Fruit fly (Drosophila melanogaster): Measurements from ENCODE around the gene CG11583.

CG11583 gene

dm6 chr3L:4269920-4270319, 12.7 kb downstream of the CG11583 start (continued):
- TF ChIP-seq Hr78 (GFP tag; optimal IDR thresholded peaks at IDR 0.05), result peak in 1 of 2 experiments; percentile 45
- TF ChIP-seq lov (optimal IDR thresholded peaks at IDR 0.05), result no peak
- TF ChIP-seq lov (GFP tag; IDR thresholded peaks at IDR 0.05), result no peak
- peak; percentile 84 for TF ChIP-seq CoRest (tag; optimal IDR thresholded peaks at IDR 0.05)
- TF ChIP-seq CG9215 (GFP tag; IDR thresholded peaks at IDR 0.05), result peak; percentile 25; the same call in 1 of the 2 replicates
- TF ChIP-seq CG2678 (tag; optimal IDR thresholded peaks at IDR 0.05), result peak; percentile 88
- TF ChIP-seq CG34376 (GFP tag; optimal IDR thresholded peaks at IDR 0.05), result no peak

- TF ChIP-seq Ssrp (tag; optimal IDR thresholded peaks at IDR 0.05), result no peak
- TF ChIP-seq cato (GFP tag; optimal IDR thresholded peaks at IDR 0.05; ENCODE audit: borderline replicate concordance), result no peak
- peak; percentile 98 for TF ChIP-seq Blimp-1 (GFP tag; optimal IDR thresholded peaks at IDR 0.05)
- no peak for TF ChIP-seq sens-2 (GFP tag; IDR thresholded peaks at IDR 0.05)
- peak; percentile 31 for TF ChIP-seq kni (GFP tag; optimal IDR thresholded peaks at IDR 0.05)
- TF ChIP-seq grn (GFP tag; optimal IDR thresholded peaks at IDR 0.05), result peak; percentile 22
- TF ChIP-seq Ravus (GFP tag; IDR thresholded peaks at IDR 0.05), result no peak
- no peak for TF ChIP-seq Ada2b (GFP tag; IDR thresholded peaks at IDR 0.05)
- TF ChIP-seq CG3163 (GFP tag; optimal IDR thresholded peaks at IDR 0.05), result no peak
- no peak for TF ChIP-seq CG10274 (GFP tag; optimal IDR thresholded peaks at IDR 0.05)
- no peak for TF ChIP-seq wdn (GFP tag; IDR thresholded peaks at IDR 0.05)
- TF ChIP-seq wek (GFP tag; optimal IDR thresholded peaks at IDR 0.05), result no peak
- no peak for TF ChIP-seq Rx (GFP tag; IDR thresholded peaks at IDR 0.05)
- TF ChIP-seq oc (tag; optimal IDR thresholded peaks at IDR 0.05), result peak; percentile 69
- TF ChIP-seq luna (GFP tag; optimal IDR thresholded peaks at IDR 0.05), result no peak
- no peak for TF ChIP-seq CG8388 (GFP tag; optimal IDR thresholded peaks at IDR 0.05)
- TF ChIP-seq CG7786 (GFP tag; optimal IDR thresholded peaks at IDR 0.05), result no peak
- TF ChIP-seq klu (GFP tag; IDR thresholded peaks at IDR 0.05), result no peak
- TF ChIP-seq CG2116 (GFP tag; optimal IDR thresholded peaks at IDR 0.05), result no peak
- TF ChIP-seq CG10366 (GFP tag; IDR thresholded peaks at IDR 0.05), result no peak
- TF ChIP-seq CG12071 (GFP tag; optimal IDR thresholded peaks at IDR 0.05), result no peak
Observed at dm6 chr3L:4269208-4269607, 13.4 kb downstream of the CG11583 start.

- TF ChIP-seq klu (GFP tag; IDR thresholded peaks at IDR 0.05), result no peak
Observed at dm6 chr3L:4267403-4267802, 15.2 kb downstream of the CG11583 start, which contains the start of gene CG33764. Gene CG33764, minus strand, starts transcription at chr3L:4267503.

dm6 chr3L:4265836-4266235, 16.8 kb downstream of the CG11583 start:
- TF ChIP-seq Awh (GFP tag; IDR thresholded peaks at IDR 0.05) (0 out of 2 replicates have a peak, but pooled peaks have one; percentile 54), Blimp-1 (GFP tag; optimal IDR thresholded peaks at IDR 0.05) (peak; percentile 88), Hr3 (GFP tag; optimal IDR thresholded peaks at IDR 0.05) (no peak), grn (GFP tag; optimal IDR thresholded peaks at IDR 0.05) (peak; percentile 1), Ravus (GFP tag; IDR thresholded peaks at IDR 0.05) (no peak), CG31388 (GFP tag; optimal IDR thresholded peaks at IDR 0.05) (no peak), abd-A (tag; optimal IDR thresholded peaks at IDR 0.05) (no peak), CG12236 (GFP tag; optimal IDR thresholded peaks at IDR 0.05) (no peak), ato (GFP tag; IDR thresholded peaks at IDR 0.05; ENCODE audit: partially characterized antibody) (no peak)

- TF ChIP-seq CG9932 (GFP tag; IDR thresholded peaks at IDR 0.05), result no peak
- TF ChIP-seq sens (GFP tag), result peak; percentile 6
- no peak for TF ChIP-seq Stat92E (GFP tag; optimal IDR thresholded peaks at IDR 0.05)
- no peak for TF ChIP-seq repo (GFP tag; optimal IDR thresholded peaks at IDR 0.05)
- no peak for TF ChIP-seq lola (GFP tag; optimal IDR thresholded peaks at IDR 0.05)
- 0 out of 2 replicates have a peak, but pooled peaks have one; percentile 21 for TF ChIP-seq nerfin-2 (GFP tag; IDR thresholded peaks at IDR 0.05; ENCODE audit: partially characterized antibody)
- TF ChIP-seq Dp (GFP tag; optimal IDR thresholded peaks at IDR 0.05), result no peak
- no peak for TF ChIP-seq unc-4 (GFP tag; IDR thresholded peaks at IDR 0.05; ENCODE audit: partially characterized antibody)
- peak; percentile 69 for TF ChIP-seq CG11696 (GFP tag; IDR thresholded peaks at IDR 0.05)
Observed at dm6 chr3L:4264963-4265362, 17.7 kb downstream of the CG11583 start.
